Fruit fly (Drosophila melanogaster) whole organism: ENCODE data around the gene Gbs-70E.

Source experiments
- CG8478 ChIP-seq: fragments of >200 bp; optimal IDR thresholded peaks from 2 replicates; lab custom pipeline; 2018; ENCODE audit warnings: inconsistent platforms
- Dll ChIP-seq: fragments of >200 bp; optimal IDR thresholded peaks from 2 replicates; lab custom pipeline; 2017
- EcR ChIP-seq, 2 experiments: fragments of >200 bp; optimal IDR thresholded peaks; 2 replicates each; lab custom pipeline; 2017; ENCODE audit warnings: missing biosample characterization in 2 of 2, missing genetic modification characterization in 2 of 2, missing genetic modification reagents in 2 of 2
- psq ChIP-seq: fragments of >200 bp; optimal IDR thresholded peaks from 2 replicates; lab custom pipeline; 2017

DNA sequence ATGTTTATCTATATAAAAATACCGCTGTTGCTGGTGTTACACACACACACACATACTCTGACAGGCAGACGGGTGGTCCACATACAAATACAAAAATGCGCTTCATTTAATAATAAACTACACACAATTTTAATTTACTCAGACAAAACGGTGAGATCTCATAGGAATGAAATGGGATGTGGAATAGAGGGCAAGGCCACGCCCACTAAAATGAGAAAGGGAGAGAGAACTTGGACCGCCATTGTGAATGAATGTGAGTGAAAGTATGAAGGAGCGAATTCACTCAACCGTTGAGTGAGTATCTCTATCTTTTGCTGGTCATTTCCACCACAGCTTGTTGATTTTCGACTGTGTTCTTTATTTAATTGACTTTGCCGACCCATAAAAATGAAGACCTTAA lies 49.8 kb upstream of the Gbs-70E start:
- TF ChIP-seq EcR (GFP tag; optimal IDR thresholded peaks at IDR 0.05; lab: Kevin White, UChicago) (no peak), Dll (lab: Kevin White, UChicago) (no peak), CG8478 (lab: Kevin White, UChicago) (no peak), psq (no peak)
